Fruit fly (Drosophila melanogaster): Measurements from ENCODE around the gene CG2698.

DNA sequence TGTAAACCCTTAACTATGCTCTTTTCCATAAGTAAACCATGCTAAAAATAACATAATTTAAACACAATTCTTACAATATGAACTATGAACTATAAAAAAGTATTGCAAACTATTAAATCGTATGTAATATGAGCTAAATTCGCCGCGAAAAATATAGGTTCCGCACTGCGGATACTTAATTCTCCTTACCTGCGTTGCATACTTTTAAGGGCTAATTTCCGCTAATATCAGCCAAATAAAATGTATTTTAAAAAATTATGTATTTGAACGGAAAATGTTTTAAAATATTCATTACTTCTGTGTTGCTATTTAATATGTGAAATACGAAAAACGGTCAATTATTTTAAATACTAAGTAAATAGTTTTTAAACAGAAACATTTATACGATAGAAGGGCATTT is 34.0 kb upstream of the CG2698 start, which contains the start of gene dsx:
- TF ChIP-seq NC2α (GFP tag; optimal IDR thresholded peaks at IDR 0.05) (no peak), Atf-2 (GFP tag; optimal IDR thresholded peaks at IDR 0.05) (no peak), Doc3 (GFP tag; IDR thresholded peaks at IDR 0.05; ENCODE audit: partially characterized antibody) (no peak), ATbp (GFP tag; optimal IDR thresholded peaks at IDR 0.05) (no peak), CG34376 (GFP tag; optimal IDR thresholded peaks at IDR 0.05) (no peak), Nf-YB (GFP tag; optimal IDR thresholded peaks at IDR 0.05) (no peak), run (tag; optimal IDR thresholded peaks at IDR 0.05) (no peak), CG10267 (tag; optimal IDR thresholded peaks at IDR 0.05) (no peak), sisA (GFP tag; IDR thresholded peaks at IDR 0.05) (no peak)

Measured in whole organism, embryonic.